Worm (Caenorhabditis elegans): ENCODE measurements around the gene F11C1.9.

Gene F11C1.9

DNA sequence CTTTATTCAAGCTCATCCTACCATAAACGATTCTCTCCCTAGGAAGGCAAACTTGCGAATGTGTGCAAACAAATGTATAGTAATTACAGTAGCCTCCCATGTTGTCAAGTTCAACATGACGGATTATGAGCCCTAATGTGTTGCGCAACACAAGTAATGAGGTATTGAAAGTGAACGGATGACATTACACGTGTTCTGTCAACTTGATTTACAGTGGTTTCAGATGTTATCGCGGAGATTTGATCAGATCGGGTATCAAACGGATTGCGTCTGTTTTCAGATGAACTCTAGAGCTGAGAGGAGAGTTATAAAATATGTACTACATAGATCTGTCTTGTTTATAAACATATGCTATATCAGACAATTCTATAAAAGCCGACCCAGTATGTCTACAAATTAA lies 25.0 kb upstream of the F11C1.9 start:
- TF ChIP-seq nhr-25 (tag; optimal IDR thresholded peaks at IDR 0.05; ENCODE audit: borderline replicate concordance, insufficient read depth) (no peak), aha-1 (tag) (peak; percentile 89)

DNA sequence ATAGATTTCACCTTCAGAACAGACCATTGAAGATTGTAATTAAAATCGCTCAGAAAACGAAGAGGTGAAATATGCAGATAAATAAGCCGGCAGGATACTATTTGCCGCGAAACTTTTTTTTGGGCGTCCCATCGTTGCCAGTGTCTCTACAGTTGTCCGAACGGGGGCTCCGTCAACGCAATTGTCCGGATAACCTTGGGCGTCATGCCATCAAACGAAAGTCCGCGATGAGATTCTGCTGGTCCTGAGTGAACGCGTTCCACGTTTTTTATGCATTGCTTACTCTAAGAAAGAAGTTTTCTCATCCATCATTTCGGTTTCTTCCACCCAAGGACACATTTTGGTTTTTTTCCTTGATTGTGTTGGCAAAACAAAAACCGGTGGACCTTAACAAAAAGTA lies 23.5 kb upstream of the F11C1.9 start:
- TF ChIP-seq D1046.2 (GFP tag; IDR thresholded peaks at IDR 0.05) (no peak), nhr-25 (tag; optimal IDR thresholded peaks at IDR 0.05; ENCODE audit: borderline replicate concordance, insufficient read depth) (peak; percentile 97), aha-1 (tag) (peak; percentile 56), lin-15B (tag; optimal IDR thresholded peaks at IDR 0.05) (no peak)

DNA sequence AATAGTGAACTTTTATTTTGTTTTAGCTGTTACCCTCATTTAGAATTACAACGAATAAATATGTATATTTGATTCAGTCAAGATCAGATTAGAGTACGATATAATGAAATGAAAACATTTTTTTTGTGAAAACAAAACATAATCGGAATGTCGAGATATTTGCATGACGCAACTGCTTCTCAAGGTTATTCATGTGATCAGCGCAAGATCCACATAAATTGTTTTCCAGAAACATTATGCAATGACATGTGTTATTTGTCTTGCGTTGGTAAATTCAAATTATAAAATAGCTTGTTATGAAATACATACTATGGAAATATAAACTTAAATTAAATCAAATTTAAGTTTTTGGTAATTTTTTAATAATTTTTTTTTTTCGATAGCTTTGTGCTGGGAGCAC lies 22.2 kb upstream of the F11C1.9 start:
- no peak for TF ChIP-seq lir-3 (tag; optimal IDR thresholded peaks at IDR 0.05)
- no peak for TF ChIP-seq ZK337.2 (GFP tag; IDR thresholded peaks at IDR 0.05)
- TF ChIP-seq nhr-25 (tag; optimal IDR thresholded peaks at IDR 0.05; ENCODE audit: borderline replicate concordance, insufficient read depth) = peak; percentile 86
- TF ChIP-seq hlh-30 (tag; optimal IDR thresholded peaks at IDR 0.05; ENCODE audit: insufficient read depth) = peak; percentile 8

DNA sequence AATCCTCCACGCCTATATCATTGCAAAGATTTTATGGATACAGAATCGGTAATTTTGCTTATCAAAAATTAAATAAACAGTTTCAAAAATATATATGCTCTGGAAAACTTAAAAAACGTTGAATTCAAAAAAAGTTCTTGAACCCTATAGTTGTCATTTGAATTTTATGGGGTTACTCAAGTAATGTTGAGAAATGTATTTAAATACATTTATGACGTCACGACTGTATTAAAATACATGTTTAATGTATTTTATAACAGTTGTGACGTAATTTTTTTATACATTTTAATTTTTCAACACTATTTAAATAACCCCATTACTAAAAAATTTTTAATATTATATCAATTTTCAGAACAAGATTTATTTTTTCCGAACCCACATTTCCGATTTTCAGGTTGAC lies 18.8 kb upstream of the F11C1.9 start:
- TF ChIP-seq zip-2 (tag; optimal IDR thresholded peaks at IDR 0.05) = no peak
- TF ChIP-seq nhr-77 (tag; optimal IDR thresholded peaks at IDR 0.05) = no peak
- TF ChIP-seq lin-15B (tag; optimal IDR thresholded peaks at IDR 0.05) = no peak
- TF ChIP-seq ZK546.5 (tag; optimal IDR thresholded peaks at IDR 0.05) = no peak
- no peak for TF ChIP-seq nhr-41 (GFP tag; IDR thresholded peaks at IDR 0.05)
- TF ChIP-seq rbr-2 (tag; optimal IDR thresholded peaks at IDR 0.05) = no peak
- no peak for TF ChIP-seq duxl-1 (tag; optimal IDR thresholded peaks at IDR 0.05; ENCODE audit: poor library complexity)
- TF ChIP-seq dve-1 (tag; optimal IDR thresholded peaks at IDR 0.05; ENCODE audit: insufficient read depth) = no peak
- no peak for TF ChIP-seq egl-27 (tag; optimal IDR thresholded peaks at IDR 0.05)
- no peak for TF ChIP-seq lin-38 (GFP tag; IDR thresholded peaks at IDR 0.05)
- no peak for TF ChIP-seq nhr-25 (tag; optimal IDR thresholded peaks at IDR 0.05; ENCODE audit: borderline replicate concordance, insufficient read depth)
- TF ChIP-seq R02D3.7 (tag; optimal IDR thresholded peaks at IDR 0.05) = no peak

DNA sequence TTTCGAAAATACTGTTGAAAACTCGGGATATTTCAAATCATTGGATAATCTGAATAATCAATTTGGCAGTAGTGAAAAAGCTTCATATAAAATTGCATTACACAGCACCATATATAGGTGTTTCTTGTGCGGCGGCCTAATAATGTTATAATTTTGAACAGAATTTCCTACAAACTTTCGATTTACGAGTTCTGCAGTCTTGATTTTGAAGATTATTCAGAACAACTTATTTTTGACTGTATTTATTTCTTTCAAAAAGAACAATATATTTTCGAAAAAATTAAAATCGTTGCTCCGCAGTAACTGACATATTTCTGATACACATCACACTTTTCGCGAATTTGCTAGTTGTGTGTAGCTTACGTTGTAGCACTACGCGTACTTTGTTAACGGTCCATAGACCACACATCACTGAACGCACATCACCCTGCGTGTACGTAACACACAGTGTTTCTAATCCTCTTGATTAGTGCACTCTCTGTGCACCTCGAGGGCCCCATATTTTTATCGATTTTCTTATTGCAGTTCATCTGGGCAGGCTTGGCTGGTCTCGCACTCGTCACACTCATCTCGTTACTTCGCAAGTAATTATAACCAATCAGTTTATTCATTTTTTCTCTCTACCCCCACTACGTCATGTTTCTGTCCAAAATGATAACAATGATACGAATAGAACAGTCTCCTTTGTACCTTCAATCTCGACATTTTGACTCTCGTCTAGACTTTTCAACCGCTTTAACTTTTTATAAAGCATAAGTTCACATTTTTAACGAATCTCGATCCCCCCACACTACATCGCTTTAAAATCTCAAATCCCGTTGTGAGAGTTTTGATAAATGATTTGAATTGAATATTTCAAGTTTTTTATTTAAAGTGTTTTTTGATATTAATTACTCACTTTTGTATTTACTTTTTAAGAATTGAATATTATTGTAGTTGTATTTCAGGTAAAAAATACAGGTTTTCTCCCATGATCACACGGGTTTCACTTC lies 13.5 kb upstream of the F11C1.9 start, which contains the start of the genes F11C1.1 and vwa-8:
Gene F11C1.1 (minus strand): TSS at position 51 of the 992 bp plus-strand sequence.
Gene vwa-8 (plus strand): TSS at position 942 of the 992 bp plus-strand sequence.
- TF ChIP-seq ceh-20 (GFP tag; IDR thresholded peaks at IDR 0.05) (peak; percentile 74), lin-13 (GFP tag; optimal IDR thresholded peaks at IDR 0.05) (no peak), ZK337.2 (GFP tag; IDR thresholded peaks at IDR 0.05) (no peak), hmg-1.1 (GFP tag; IDR thresholded peaks at IDR 0.05) (no peak), dve-1 (tag; optimal IDR thresholded peaks at IDR 0.05; ENCODE audit: insufficient read depth) (peak; percentile 46), zip-11 (GFP tag; IDR thresholded peaks at IDR 0.05) (no peak), nhr-25 (tag; optimal IDR thresholded peaks at IDR 0.05; ENCODE audit: borderline replicate concordance, insufficient read depth) (peak; percentile 82), F10B5.3 (tag; optimal IDR thresholded peaks at IDR 0.05) (no peak), jun-1 (tag; optimal IDR thresholded peaks at IDR 0.05) (no peak), dmd-8 (GFP tag; IDR thresholded peaks at IDR 0.05) (no peak), dmd-9 (GFP tag; IDR thresholded peaks at IDR 0.05) (no peak), aly-2 (tag; optimal IDR thresholded peaks at IDR 0.05) (no peak), mdl-1 (tag; optimal IDR thresholded peaks at IDR 0.05) (no peak), ctbp-1 (GFP tag; IDR thresholded peaks at IDR 0.05) (no peak), sdz-12 (GFP tag; optimal IDR thresholded peaks at IDR 0.05) (no peak), duxl-1 (tag; optimal IDR thresholded peaks at IDR 0.05; ENCODE audit: poor library complexity) (no peak), nhr-11 (tag; optimal IDR thresholded peaks at IDR 0.05) (no peak), ceh-28 (tag; optimal IDR thresholded peaks at IDR 0.05) (no peak), Y75B8A.6 (GFP tag; IDR thresholded peaks at IDR 0.05) (no peak), snpc-1.2 (GFP tag; IDR thresholded peaks at IDR 0.05) (no peak), unc-62 (GFP tag; optimal IDR thresholded peaks at IDR 0.05 in 1 of 2) (no peak), unc-62 (tag; optimal IDR thresholded peaks at IDR 0.05) (no peak), T26A8.4 (GFP tag; IDR thresholded peaks at IDR 0.05) (peak; percentile 64; the same call in 1 of the 2 replicates), nhr-111 (GFP tag; optimal IDR thresholded peaks at IDR 0.05) (no peak), lsy-2 (tag; optimal IDR thresholded peaks at IDR 0.05) (peak in 1 of 2 experiments; percentile 24), pha-4 (GFP tag; IDR thresholded peaks at IDR 0.05) (no peak), pha-4 (tag; optimal IDR thresholded peaks at IDR 0.05) (no peak), nhr-41 (GFP tag; IDR thresholded peaks at IDR 0.05) (no peak)

Measured in whole organism, L4 larva.